Fruit fly (Drosophila melanogaster) whole organism, wandering third instar larva: ENCODE measurements around the gene Agpat3.

Experiments used
- Dfd ChIP-seq: fragments of >200 bp; optimal IDR thresholded peaks from 2 replicates; lab custom pipeline; 2017; ENCODE audit warnings: missing biosample characterization, missing genetic modification characterization
- Hr78 ChIP-seq: fragments of >200 bp; optimal IDR thresholded peaks from 2 replicates; lab custom pipeline; 2017; ENCODE audit warnings: missing biosample characterization, missing genetic modification characterization
- Hr83 ChIP-seq: fragments of 200-300 bp; sonication (Bioruptor generic); optimal IDR thresholded peaks from 2 replicates; lab custom pipeline; 2016; ENCODE audit warnings: missing biosample characterization, mild to moderate bottlenecking, missing genetic modification characterization, moderate library complexity; ENCODE audit not compliant: poor library complexity, severe bottlenecking
- OdsH ChIP-seq: fragments of 200-800 bp; sonication (Bioruptor generic); optimal IDR thresholded peaks from 2 replicates; lab custom pipeline; 2016; ENCODE audit warnings: missing biosample characterization, mild to moderate bottlenecking, missing genetic modification characterization
- h ChIP-seq: fragments of 200-800 bp; sonication (Bioruptor generic); optimal IDR thresholded peaks from 3 replicates; lab custom pipeline; 2016; ENCODE audit warnings: missing biosample characterization, mild to moderate bottlenecking, missing genetic modification characterization
- pan ChIP-seq: fragments of >200 bp; optimal IDR thresholded peaks from 2 replicates; lab custom pipeline; 2017
- psq ChIP-seq: fragments of 200-800 bp; sonication (Bioruptor generic); optimal IDR thresholded peaks from 3 replicates; lab custom pipeline; 2017; ENCODE audit warnings: missing biosample characterization, mild to moderate bottlenecking, missing genetic modification characterization, moderate library complexity

- TF ChIP-seq h (GFP tag; lab: Kevin White, UChicago) (no peak), Hr78 (GFP tag; lab: Kevin White, UChicago) (no peak), pan (lab: Kevin White, UChicago) (no peak), OdsH (GFP tag; lab: Kevin White, UChicago) (no peak), Dfd (GFP tag; lab: Kevin White, UChicago) (no peak), psq (no peak), Hr83 (GFP tag; lab: Kevin White, UChicago) (no peak)
Observed at dm6 chr3L:16346023-16346422, 39.7 kb downstream of the Agpat3 start, which contains the start of gene CG33257.
